Worm (Caenorhabditis elegans) whole organism, L4/young adult: Measurements from ENCODE around the gene unc-93.

Experiments used
- dao-5 ChIP-seq: sonication (generic microtip); optimal IDR thresholded peaks from 2 replicates; lab custom pipeline; 2016; ENCODE audit warnings: missing genotype, missing genetic modification characterization, moderate library complexity, missing compliant biosample characterization
- him-1 ChIP-seq: sonication (generic microtip); optimal IDR thresholded peaks from 2 replicates; lab custom pipeline; 2016; ENCODE audit warnings: missing genotype, missing genetic modification reagents, missing genetic modification characterization, missing compliant biosample characterization

DNA sequence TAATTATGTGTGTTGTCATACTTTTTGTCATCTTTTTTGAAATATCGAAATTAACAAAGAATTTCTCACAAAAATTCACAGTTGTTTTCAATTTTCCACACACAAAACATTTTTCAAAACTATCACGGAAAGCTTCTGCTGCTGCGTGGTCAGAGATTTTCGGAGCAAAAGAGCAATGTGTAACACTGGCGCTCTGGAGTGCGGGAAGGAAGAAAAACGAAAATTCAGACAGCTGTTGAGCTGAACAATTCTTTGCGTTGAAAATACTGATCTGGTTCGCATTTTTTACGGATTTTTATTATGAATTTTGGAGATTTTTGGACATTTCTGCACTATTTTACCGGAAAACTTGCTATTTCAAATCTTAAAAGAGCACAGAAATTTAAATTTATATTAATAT lies 573 bp upstream of the unc-93 start:
- no peak for TF ChIP-seq dao-5 (tag; lab: Kevin White, UChicago)
- no peak for TF ChIP-seq him-1
